Worm (Caenorhabditis elegans) whole organism, L2 larva: ENCODE measurements around the gene T05E12.6.

ENCODE experiments used
- F13H6.1 ChIP-seq: sonication (generic microtip); optimal IDR thresholded peaks from 2 replicates; lab custom pipeline; 2016; ENCODE audit warnings: missing genetic modification characterization, missing compliant biosample characterization
- R02D3.7 ChIP-seq: fragments of 150-350 bp; optimal IDR thresholded peaks from 2 replicates; lab custom pipeline; 2014; ENCODE audit warnings: missing biosample characterization, missing genetic modification characterization
- ZK546.5 ChIP-seq: sonication (generic microtip); optimal IDR thresholded peaks from 2 replicates; lab custom pipeline; 2017; ENCODE audit warnings: missing biosample characterization, missing genetic modification characterization
- alr-1 ChIP-seq: fragments of 150-350 bp; optimal IDR thresholded peaks from 2 replicates; lab custom pipeline; 2014; ENCODE audit warnings: missing biosample characterization, missing genetic modification characterization
- aly-2 ChIP-seq: fragments of 150-350 bp; optimal IDR thresholded peaks from 2 replicates; lab custom pipeline; 2014; ENCODE audit warnings: missing biosample characterization, missing genetic modification characterization
- ama-1 ChIP-seq: fragments of 150-350 bp; optimal IDR thresholded peaks from 2 replicates; lab custom pipeline; 2018; ENCODE audit warnings: inconsistent platforms
- blmp-1 ChIP-seq: sonication (generic microtip); optimal IDR thresholded peaks from 2 replicates; lab custom pipeline; 2017; ENCODE audit warnings: missing genetic modification characterization, mild to moderate bottlenecking, missing compliant biosample characterization, antibody characterized with exemption, moderate library complexity; ENCODE audit not compliant: insufficient read depth
- ceh-82 ChIP-seq: fragments of 150-350 bp; optimal IDR thresholded peaks from 2 replicates; lab custom pipeline; 2014; ENCODE audit warnings: missing biosample characterization, missing genetic modification characterization
- egl-27 ChIP-seq: sonication (generic microtip); optimal IDR thresholded peaks from 3 replicates; lab custom pipeline; 2017; ENCODE audit warnings: missing biosample characterization, missing genetic modification reagents, missing genetic modification characterization
- elt-1 ChIP-seq: fragments of 150-350 bp; optimal IDR thresholded peaks from 2 replicates; lab custom pipeline; 2014; ENCODE audit warnings: missing biosample characterization, missing genetic modification characterization
- gmeb-1 ChIP-seq: fragments of 150-350 bp; optimal IDR thresholded peaks from 2 replicates; lab custom pipeline; 2014; ENCODE audit warnings: missing biosample characterization, missing genetic modification characterization
- lin-11 ChIP-seq: fragments of 150-350 bp; sonication (generic microtip); optimal IDR thresholded peaks from 2 replicates; lab custom pipeline; 2014; ENCODE audit warnings: missing biosample characterization, missing genetic modification characterization, inconsistent platforms, mixed read lengths
- lin-39 ChIP-seq: fragments of 150-350 bp; optimal IDR thresholded peaks from 2 replicates; lab custom pipeline; 2014; ENCODE audit warnings: missing biosample characterization, missing genetic modification reagents, missing genetic modification characterization
- lsy-2 ChIP-seq, 2 experiments: fragments of 150-350 bp in 1 of 2; sonication (generic microtip) in 1 of 2; optimal IDR thresholded peaks; 2 replicates each; lab custom pipeline; 2014 to 2017; ENCODE audit warnings: missing biosample characterization in 2 of 2, missing genetic modification characterization in 2 of 2
- mbf-1 ChIP-seq: sonication (generic microtip); optimal IDR thresholded peaks from 2 replicates; lab custom pipeline; 2017; ENCODE audit warnings: missing biosample characterization, missing genetic modification characterization
- mdl-1 ChIP-seq, 2 experiments: fragments of 150-350 bp in 1 of 2; sonication (generic microtip) in 1 of 2; optimal IDR thresholded peaks; 2 replicates each; lab custom pipeline; 2017; ENCODE audit warnings: missing biosample characterization in 2 of 2, missing genetic modification characterization in 2 of 2
- nhr-10 ChIP-seq: sonication (generic microtip); optimal IDR thresholded peaks from 2 replicates; lab custom pipeline; 2017; ENCODE audit warnings: missing biosample characterization, missing genetic modification characterization
- nhr-11 ChIP-seq: fragments of 150-350 bp; optimal IDR thresholded peaks from 2 replicates; lab custom pipeline; 2014; ENCODE audit warnings: missing biosample characterization, missing genetic modification characterization
- nhr-129 ChIP-seq: fragments of 150-350 bp; optimal IDR thresholded peaks from 2 replicates; lab custom pipeline; 2014; ENCODE audit warnings: missing biosample characterization, missing genetic modification characterization
- nhr-21 ChIP-seq: fragments of 150-350 bp; optimal IDR thresholded peaks from 2 replicates; lab custom pipeline; 2014; ENCODE audit warnings: missing biosample characterization, missing genetic modification characterization
- nhr-23 ChIP-seq: fragments of 150-350 bp; optimal IDR thresholded peaks from 2 replicates; lab custom pipeline; 2014; ENCODE audit warnings: missing biosample characterization, missing genetic modification reagents, missing genetic modification characterization
- nhr-237 ChIP-seq: fragments of 150-350 bp; optimal IDR thresholded peaks from 2 replicates; lab custom pipeline; 2014; ENCODE audit warnings: missing biosample characterization, missing genetic modification characterization
- nhr-6 ChIP-seq: fragments of 150-350 bp; optimal IDR thresholded peaks from 2 replicates; lab custom pipeline; 2014; ENCODE audit warnings: missing biosample characterization, missing genetic modification characterization
- peb-1 ChIP-seq: fragments of 150-350 bp; optimal IDR thresholded peaks from 2 replicates; lab custom pipeline; 2014; ENCODE audit warnings: missing biosample characterization, missing genetic modification characterization
- sem-4 ChIP-seq: fragments of 150-350 bp; optimal IDR thresholded peaks from 2 replicates; lab custom pipeline; 2014; ENCODE audit warnings: missing biosample characterization, missing genetic modification reagents, missing genetic modification characterization
- skn-1 ChIP-seq: sonication (generic microtip); optimal IDR thresholded peaks from 2 replicates; lab custom pipeline; 2017; ENCODE audit warnings: missing biosample characterization, missing genetic modification characterization
- sma-3 ChIP-seq: sonication (generic microtip); optimal IDR thresholded peaks from 2 replicates; lab custom pipeline; 2016; ENCODE audit warnings: missing genetic modification reagents, missing genetic modification characterization, missing compliant biosample characterization
- sma-9 ChIP-seq, 2 experiments: fragments of 150-350 bp in 1 of 2; sonication (generic microtip) in 1 of 2; optimal IDR thresholded peaks; 2 replicates each; lab custom pipeline; 2014 to 2016; ENCODE audit warnings: missing genetic modification characterization in 2 of 2, mild to moderate bottlenecking in 1 of 2, missing biosample characterization in 1 of 2, missing compliant biosample characterization in 1 of 2, missing genetic modification reagents in 1 of 2, moderate library complexity in 1 of 2
- unc-55 ChIP-seq: fragments of 150-350 bp; sonication (generic microtip); optimal IDR thresholded peaks from 3 replicates; lab custom pipeline; 2014; ENCODE audit warnings: missing biosample characterization, missing genetic modification reagents, missing genetic modification characterization
- zag-1 ChIP-seq: fragments of 150-350 bp; optimal IDR thresholded peaks from 2 replicates; lab custom pipeline; 2014; ENCODE audit warnings: missing biosample characterization, missing genetic modification characterization
- ztf-1 ChIP-seq: fragments of 200-800 bp; sonication (Bioruptor generic); conservative IDR thresholded peaks from 2 replicates; pipeline ENCODE4 v1.3.6; 2022; ENCODE audit warnings: missing genetic modification characterization, missing compliant biosample characterization
- ztf-11 ChIP-seq: sonication (generic microtip); optimal IDR thresholded peaks from 2 replicates; lab custom pipeline; 2017; ENCODE audit warnings: missing biosample characterization, missing genetic modification characterization
- ztf-4 ChIP-seq: fragments of 150-350 bp; optimal IDR thresholded peaks from 2 replicates; lab custom pipeline; 2014; ENCODE audit warnings: missing biosample characterization, missing genetic modification characterization

The T05E12.6 gene

DNA sequence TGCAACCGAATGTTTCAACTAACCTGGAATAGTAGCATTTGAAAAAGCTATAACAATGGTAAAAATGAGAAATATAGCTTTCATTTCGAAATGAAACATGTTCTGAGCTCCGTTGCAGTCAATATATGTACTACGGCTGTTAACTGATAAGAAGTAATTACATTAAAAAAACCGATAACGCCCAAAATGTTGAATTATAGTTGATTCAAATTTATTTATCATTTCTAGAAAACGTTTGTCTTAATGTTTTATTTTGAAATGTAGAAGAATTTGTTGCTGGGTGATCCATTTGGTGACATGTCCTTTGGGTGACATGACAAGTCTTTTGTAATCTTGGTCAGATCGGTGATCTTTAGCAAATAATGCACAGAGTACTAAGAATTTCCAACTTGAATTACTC, at the start of gene T05E12.6:
T05E12.6 (minus strand) TSS at position 101 of the 400 bp plus-strand sequence.
- TF ChIP-seq mdl-1 (tag; optimal IDR thresholded peaks at IDR 0.05; lab: Kevin White, UChicago) = no peak
- no peak for TF ChIP-seq ztf-4 (tag; lab: Kevin White, UChicago)
- TF ChIP-seq ZK546.5 (tag; lab: Kevin White, UChicago) = no peak
- no peak for TF ChIP-seq F13H6.1 (tag; lab: Kevin White, UChicago)
- no peak for TF ChIP-seq ceh-82 (tag; lab: Kevin White, UChicago)
- TF ChIP-seq elt-1 (tag; lab: Kevin White, UChicago) = no peak
- no peak for TF ChIP-seq ama-1 (lab: Kevin White, UChicago)
- no peak for TF ChIP-seq nhr-23 (tag; lab: Kevin White, UChicago)
- TF ChIP-seq gmeb-1 (tag; lab: Kevin White, UChicago) = no peak

- TF ChIP-seq lin-11 (tag; lab: Kevin White, UChicago) (no peak), sem-4 (tag; lab: Kevin White, UChicago) (no peak), sma-9 (GFP tag; optimal IDR thresholded peaks at IDR 0.05; lab: Kevin White, UChicago) (no peak), sma-9 (tag; optimal IDR thresholded peaks at IDR 0.05; lab: Kevin White, UChicago) (no peak), nhr-129 (tag; lab: Kevin White, UChicago) (no peak), ztf-11 (tag; lab: Kevin White, UChicago) (no peak), peb-1 (tag; lab: Kevin White, UChicago) (no peak), nhr-6 (no peak), nhr-23 (tag; lab: Kevin White, UChicago) (no peak), ztf-1 (GFP tag; lab: Robert Waterston, UW) (no peak), zag-1 (tag; lab: Kevin White, UChicago) (no peak)
Observed at ce11 chrV:17108310-17108709, 19.1 kb upstream of the T05E12.6 start, which contains the start of gene ZK218.11. ZK218.11 (minus strand) TSS chrV:17108410.

- no peak for TF ChIP-seq zag-1 (tag; lab: Kevin White, UChicago)
- no peak for TF ChIP-seq nhr-11 (tag; lab: Kevin White, UChicago)
- no peak for TF ChIP-seq lsy-2 (tag; optimal IDR thresholded peaks at IDR 0.05; lab: Kevin White, UChicago)
- TF ChIP-seq sma-3 (GFP tag; lab: Kevin White, UChicago) = no peak
- no peak for TF ChIP-seq lin-11 (tag; lab: Kevin White, UChicago)
- TF ChIP-seq nhr-237 (tag; lab: Kevin White, UChicago) = no peak
- no peak for TF ChIP-seq egl-27
Observed at ce11 chrV:17105483-17105882, 16.2 kb upstream of the T05E12.6 start, which contains the start of gene ZK218.7. ZK218.7 (plus strand) TSS chrV:17105783.

DNA sequence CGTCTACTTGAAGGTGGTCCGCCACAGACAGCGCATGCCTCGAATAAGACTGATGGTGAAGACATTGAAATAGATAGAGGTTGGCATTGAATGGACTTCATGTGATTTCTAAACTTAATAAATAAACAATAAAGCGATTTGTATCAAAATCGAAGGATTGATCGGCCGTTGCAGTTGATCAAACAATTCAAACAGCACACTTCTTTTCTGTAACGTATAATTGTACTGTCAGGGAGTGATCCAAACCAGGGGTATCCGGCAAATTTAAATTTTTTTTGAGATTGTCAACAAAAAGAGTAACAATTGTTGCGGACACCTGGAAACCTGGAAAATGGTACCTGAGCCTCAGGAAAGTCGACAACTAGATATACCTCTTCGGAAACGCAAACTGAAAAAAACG, 15.3 kb upstream of the T05E12.6 start, which contains the start of gene nhr-248:
nhr-248 (minus strand) TSS at position 101 of the 400 bp plus-strand sequence.
- TF ChIP-seq ama-1 (lab: Kevin White, UChicago) (no peak), nhr-129 (tag; lab: Kevin White, UChicago) (no peak), ztf-11 (tag; lab: Kevin White, UChicago) (no peak), egl-27 (no peak), skn-1 (no peak), nhr-10 (tag; lab: Kevin White, UChicago) (no peak), zag-1 (tag; lab: Kevin White, UChicago) (no peak), sma-3 (GFP tag; lab: Kevin White, UChicago) (no peak), nhr-6 (no peak), nhr-237 (tag; lab: Kevin White, UChicago) (no peak), nhr-11 (tag; lab: Kevin White, UChicago) (no peak), unc-55 (GFP tag; lab: Kevin White, UChicago) (no peak), sma-9 (GFP tag; optimal IDR thresholded peaks at IDR 0.05; lab: Kevin White, UChicago) (no peak), sma-9 (tag; optimal IDR thresholded peaks at IDR 0.05; lab: Kevin White, UChicago) (no peak), lin-39 (tag; lab: Kevin White, UChicago) (no peak), alr-1 (no peak), elt-1 (tag; lab: Kevin White, UChicago) (no peak), lin-11 (tag; lab: Kevin White, UChicago) (no peak), blmp-1 (tag; lab: Kevin White, UChicago) (no peak), aly-2 (tag; lab: Kevin White, UChicago) (no peak), R02D3.7 (tag; lab: Kevin White, UChicago) (no peak)

- TF ChIP-seq egl-27 = no peak
- no peak for TF ChIP-seq nhr-11 (tag; lab: Kevin White, UChicago)
- no peak for TF ChIP-seq ZK546.5 (tag; lab: Kevin White, UChicago)
- no peak for TF ChIP-seq nhr-21 (tag; lab: Kevin White, UChicago)
- TF ChIP-seq nhr-129 (tag; lab: Kevin White, UChicago) = no peak
- no peak for TF ChIP-seq sma-3 (GFP tag; lab: Kevin White, UChicago)
- TF ChIP-seq F13H6.1 (tag; lab: Kevin White, UChicago) = no peak
- TF ChIP-seq mbf-1 (tag; lab: Kevin White, UChicago) = no peak
Observed at ce11 chrV:17100829-17101228, 11.6 kb upstream of the T05E12.6 start, which contains the start of gene ZK218.5. ZK218.5 (plus strand) TSS chrV:17101129.
